Worm (Caenorhabditis elegans) whole organism, L2 larva: Measurements from ENCODE around the gene F42A9.17.

Experiments used
- R02D3.7 ChIP-seq: fragments of 150-350 bp; optimal IDR thresholded peaks from 2 replicates; lab custom pipeline; 2014; ENCODE audit warnings: missing biosample characterization, missing genetic modification characterization
- alr-1 ChIP-seq: fragments of 150-350 bp; optimal IDR thresholded peaks from 2 replicates; lab custom pipeline; 2014; ENCODE audit warnings: missing biosample characterization, missing genetic modification characterization
- ceh-82 ChIP-seq: fragments of 150-350 bp; optimal IDR thresholded peaks from 2 replicates; lab custom pipeline; 2014; ENCODE audit warnings: missing biosample characterization, missing genetic modification characterization
- fos-1 ChIP-seq: fragments of 150-350 bp; optimal IDR thresholded peaks from 2 replicates; lab custom pipeline; 2014; ENCODE audit warnings: missing biosample characterization, missing genetic modification characterization
- lsy-2 ChIP-seq, 2 experiments: fragments of 150-350 bp in 1 of 2; sonication (generic microtip) in 1 of 2; optimal IDR thresholded peaks; 2 replicates each; lab custom pipeline; 2014 to 2017; ENCODE audit warnings: missing biosample characterization in 2 of 2, missing genetic modification characterization in 2 of 2
- nhr-11 ChIP-seq: fragments of 150-350 bp; optimal IDR thresholded peaks from 2 replicates; lab custom pipeline; 2014; ENCODE audit warnings: missing biosample characterization, missing genetic modification characterization
- nhr-12 ChIP-seq: fragments of 150-350 bp; optimal IDR thresholded peaks from 2 replicates; lab custom pipeline; 2014; ENCODE audit warnings: missing biosample characterization, missing genetic modification characterization
- nhr-77 ChIP-seq: fragments of 150-350 bp; optimal IDR thresholded peaks from 2 replicates; lab custom pipeline; 2014; ENCODE audit warnings: missing biosample characterization, missing genetic modification characterization
- skn-1 ChIP-seq: sonication (generic microtip); optimal IDR thresholded peaks from 2 replicates; lab custom pipeline; 2017; ENCODE audit warnings: missing biosample characterization, missing genetic modification characterization
- unc-62 ChIP-seq: fragments of 150-350 bp; optimal IDR thresholded peaks from 2 replicates; lab custom pipeline; 2014; ENCODE audit warnings: missing biosample characterization, missing genetic modification reagents, missing genetic modification characterization
- ztf-4 ChIP-seq: fragments of 150-350 bp; optimal IDR thresholded peaks from 2 replicates; lab custom pipeline; 2014; ENCODE audit warnings: missing biosample characterization, missing genetic modification characterization

DNA sequence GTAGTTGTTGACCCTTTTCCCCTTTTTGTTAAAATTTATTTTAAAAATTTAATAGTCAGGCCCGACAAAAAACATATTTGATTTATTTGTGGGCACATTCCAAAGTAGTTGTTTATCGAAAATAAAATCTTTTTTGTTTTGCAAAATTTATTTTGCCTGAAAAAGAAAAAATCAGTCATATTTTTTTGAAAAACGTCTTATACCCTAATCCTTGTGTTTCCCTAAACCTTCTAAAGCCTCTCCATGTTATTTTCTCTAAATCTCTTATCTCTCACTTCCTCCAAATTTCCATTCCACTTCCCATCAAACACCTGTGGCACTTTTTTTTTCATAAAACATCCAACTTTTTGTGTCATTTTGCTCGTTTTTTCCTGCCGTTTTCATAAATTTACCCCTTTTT lies 3.5 kb downstream of the F42A9.17 start:
- no peak for TF ChIP-seq nhr-12
- TF ChIP-seq ceh-82 (tag; lab: Kevin White, UChicago): no peak
- no peak for TF ChIP-seq alr-1 (tag; lab: Kevin White, UChicago)
- no peak for TF ChIP-seq skn-1 (tag; lab: Kevin White, UChicago)
- no peak for TF ChIP-seq nhr-11 (tag; lab: Kevin White, UChicago)
- no peak for TF ChIP-seq lsy-2 (tag; optimal IDR thresholded peaks at IDR 0.05; lab: Kevin White, UChicago)
- TF ChIP-seq unc-62 (GFP tag; lab: Kevin White, UChicago): no peak
- no peak for TF ChIP-seq fos-1
- TF ChIP-seq ztf-4 (tag; lab: Kevin White, UChicago): no peak
- no peak for TF ChIP-seq R02D3.7
- no peak for TF ChIP-seq nhr-77 (tag; lab: Kevin White, UChicago)
